Fruit fly (Drosophila melanogaster): Measurements from ENCODE around the gene CG4116.

CG4116 gene

dm6 chrX:3019334-3019978, 47.9 kb downstream of the CG4116 start (continued):
- no peak for TF ChIP-seq vfl (GFP tag; optimal IDR thresholded peaks at IDR 0.05)
- no peak for TF ChIP-seq sr (GFP tag; IDR thresholded peaks at IDR 0.05)
- no peak for TF ChIP-seq Nf-YA (GFP tag; IDR thresholded peaks at IDR 0.05)
- peak; percentile 72 for TF ChIP-seq Rfx (GFP tag; IDR thresholded peaks at IDR 0.05)
- TF ChIP-seq E2f2 (GFP tag; IDR thresholded peaks at IDR 0.05) = no peak
- no peak for TF ChIP-seq Sry-β (GFP tag; optimal IDR thresholded peaks at IDR 0.05)
- no peak for TF ChIP-seq Deaf1 (tag; optimal IDR thresholded peaks at IDR 0.05)
- no peak for TF ChIP-seq Scr (GFP tag; IDR thresholded peaks at IDR 0.05; ENCODE audit: partially characterized antibody)
- no peak for TF ChIP-seq CG6654 (GFP tag; optimal IDR thresholded peaks at IDR 0.05)
- TF ChIP-seq Antp (GFP tag; optimal IDR thresholded peaks at IDR 0.05) = no peak
- TF ChIP-seq CG14965 (GFP tag; optimal IDR thresholded peaks at IDR 0.05; ENCODE audit: borderline replicate concordance) = no peak
- peak; percentile 63 for TF ChIP-seq Abd-B (GFP tag; optimal IDR thresholded peaks at IDR 0.05)
- TF ChIP-seq Jarid2 (GFP tag; optimal IDR thresholded peaks at IDR 0.05) = no peak
- TF ChIP-seq NC2α (GFP tag; optimal IDR thresholded peaks at IDR 0.05) = no peak
- no peak for TF ChIP-seq ato (GFP tag; IDR thresholded peaks at IDR 0.05; ENCODE audit: partially characterized antibody)
- no peak for TF ChIP-seq CG11696 (GFP tag; IDR thresholded peaks at IDR 0.05)
- TF ChIP-seq B-H1 (GFP tag; IDR thresholded peaks at IDR 0.05) = peak; percentile 11; the same call in 1 of the 3 replicates
- TF ChIP-seq CG3163 (GFP tag; optimal IDR thresholded peaks at IDR 0.05) = no peak
- TF ChIP-seq HLHmδ (GFP tag; optimal IDR thresholded peaks at IDR 0.05) = no peak
- TF ChIP-seq CG7987 (GFP tag; optimal IDR thresholded peaks at IDR 0.05) = no peak
- TF ChIP-seq gcm (GFP tag; optimal IDR thresholded peaks at IDR 0.05) = peak; percentile 30
- no peak for TF ChIP-seq CG10462 (GFP tag; optimal IDR thresholded peaks at IDR 0.05)
- no peak for TF ChIP-seq Ravus (GFP tag; IDR thresholded peaks at IDR 0.05)
- peak; percentile 26 for TF ChIP-seq Ssrp (tag; optimal IDR thresholded peaks at IDR 0.05)
- no peak for TF ChIP-seq sc (optimal IDR thresholded peaks at IDR 0.05)
- no peak for TF ChIP-seq sc (GFP tag; optimal IDR thresholded peaks at IDR 0.05)
- TF ChIP-seq toy (GFP tag; IDR thresholded peaks at IDR 0.05) = no peak
- peak; percentile 37 for TF ChIP-seq HHEX (GFP tag; optimal IDR thresholded peaks at IDR 0.05)
- peak; percentile 52; the same call in 1 of the 2 replicates for TF ChIP-seq ttk (GFP tag; IDR thresholded peaks at IDR 0.05)
- TF ChIP-seq CG14860 (GFP tag; IDR thresholded peaks at IDR 0.05; ENCODE audit: partially characterized antibody) = no peak
- TF ChIP-seq CG10274 (GFP tag; optimal IDR thresholded peaks at IDR 0.05) = no peak
- peak; percentile 64 for TF ChIP-seq Meics (GFP tag; optimal IDR thresholded peaks at IDR 0.05)
- peak; percentile 65 for TF ChIP-seq klu (GFP tag; IDR thresholded peaks at IDR 0.05)
- TF ChIP-seq D19A (tag; optimal IDR thresholded peaks at IDR 0.05) = peak; percentile 30
- TF ChIP-seq dmrt11E (tag; optimal IDR thresholded peaks at IDR 0.05) = no peak
- no peak for TF ChIP-seq CG7963 (GFP tag; IDR thresholded peaks at IDR 0.05; ENCODE audit: partially characterized antibody)
- TF ChIP-seq CG12155 (GFP tag; optimal IDR thresholded peaks at IDR 0.05) = no peak
- no peak for TF ChIP-seq Atf-2 (GFP tag; optimal IDR thresholded peaks at IDR 0.05)
- 0 out of 2 replicates have a peak, but pooled peaks have one; percentile 16 for TF ChIP-seq bowl (GFP tag; IDR thresholded peaks at IDR 0.05)
- TF ChIP-seq CoRest (tag; optimal IDR thresholded peaks at IDR 0.05) = peak; percentile 70
- no peak for TF ChIP-seq emc (GFP tag; optimal IDR thresholded peaks at IDR 0.05)
- peak; percentile 56; the same call in 2 of the 3 replicates for TF ChIP-seq ase (GFP tag; IDR thresholded peaks at IDR 0.05)
- no peak for TF ChIP-seq Kr (GFP tag; optimal IDR thresholded peaks at IDR 0.05)
- 0 out of 3 replicates have a peak, but pooled peaks have one; percentile 9 for TF ChIP-seq jigr1 (GFP tag; IDR thresholded peaks at IDR 0.05)
- no peak; the same call in 2 of the 3 replicates for TF ChIP-seq croc (GFP tag; conservative IDR thresholded peaks at IDR 0.05)
- no peak for TF ChIP-seq crc (GFP tag; optimal IDR thresholded peaks at IDR 0.05)
- TF ChIP-seq CG18011 (GFP tag; optimal IDR thresholded peaks at IDR 0.05) = no peak
- TF ChIP-seq CG13296 (GFP tag; optimal IDR thresholded peaks at IDR 0.05) = peak; percentile 36
- TF ChIP-seq pzg (GFP tag; optimal IDR thresholded peaks at IDR 0.05) = no peak
- TF ChIP-seq pros (GFP tag; optimal IDR thresholded peaks at IDR 0.05) = no peak
